Fruit fly (Drosophila melanogaster): ENCODE data around the gene CG2656.
A peak's percentile ranks its signal among the peaks of the same experiment; 100 is the strongest.

CG2656 gene

DNA sequence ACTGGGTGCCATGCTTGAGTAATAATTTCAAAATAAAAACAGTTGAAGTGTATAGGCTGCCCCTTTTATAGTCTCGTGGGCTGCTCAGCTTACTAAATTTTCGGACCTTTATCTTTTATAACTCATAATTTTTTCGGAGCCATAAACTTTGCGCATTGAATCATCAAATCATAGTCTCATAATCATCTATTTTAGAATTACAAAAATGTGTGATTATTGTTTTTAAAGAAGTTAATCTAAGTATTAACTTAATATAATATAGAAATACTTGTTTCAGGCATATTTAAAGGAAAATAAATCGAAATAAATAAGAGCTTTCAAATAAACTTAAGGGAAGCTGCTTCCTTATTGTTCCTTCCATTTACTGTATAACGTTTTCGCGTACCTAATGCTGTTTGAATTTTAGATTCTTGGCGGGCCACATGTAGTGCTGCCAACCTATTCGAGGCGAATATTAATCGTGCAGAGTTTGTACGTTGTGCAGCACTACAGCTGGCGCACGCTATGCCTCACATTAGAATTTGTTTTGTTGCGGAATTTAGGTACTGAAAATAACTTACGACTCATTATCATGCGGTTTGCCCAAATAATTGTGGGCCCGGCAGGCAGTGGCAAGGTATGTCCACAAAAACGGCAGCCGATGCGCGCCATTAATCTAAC lies at the start of gene CG2656, which contains the start of gene CG14610 (continued):
- TF ChIP-seq CG12299 (tag; optimal IDR thresholded peaks at IDR 0.05) (peak; percentile 38), CG7839 (tag; optimal IDR thresholded peaks at IDR 0.05) (peak; percentile 58), prd (optimal IDR thresholded peaks at IDR 0.05) (no peak), prd (GFP tag; IDR thresholded peaks at IDR 0.05) (peak; percentile 73), CG33557 (GFP tag; optimal IDR thresholded peaks at IDR 0.05) (peak; percentile 25), gsb (GFP tag; IDR thresholded peaks at IDR 0.05) (no peak), Eip74EF (GFP tag; optimal IDR thresholded peaks at IDR 0.05) (no peak), CG17829 (tag; optimal IDR thresholded peaks at IDR 0.05) (peak; percentile 73), HmgD (GFP tag; optimal IDR thresholded peaks at IDR 0.05) (peak; percentile 74), CG31224 (GFP tag; IDR thresholded peaks at IDR 0.05) (peak; percentile 24; the same call in 1 of the 2 replicates), CG31365 (tag; optimal IDR thresholded peaks at IDR 0.05) (peak; percentile 15), gce (GFP tag; IDR thresholded peaks at IDR 0.05) (no peak; the same call in 2 of the 3 replicates), CG11696 (GFP tag; IDR thresholded peaks at IDR 0.05) (no peak), sob (GFP tag; IDR thresholded peaks at IDR 0.05) (no peak), CG1792 (GFP tag; optimal IDR thresholded peaks at IDR 0.05) (peak; percentile 84), CG17359 (tag; optimal IDR thresholded peaks at IDR 0.05) (peak; percentile 66), Dbx (GFP tag; IDR thresholded peaks at IDR 0.05) (peak; percentile 67), scrt (GFP tag; optimal IDR thresholded peaks at IDR 0.05) (no peak), CG11085 (GFP tag; IDR thresholded peaks at IDR 0.05) (0 out of 2 replicates have a peak, but pooled peaks have one; percentile 38), caup (GFP tag; optimal IDR thresholded peaks at IDR 0.05; ENCODE audit: severe bottlenecking) (peak; percentile 78), aop (GFP tag; IDR thresholded peaks at IDR 0.05) (no peak), CG31388 (GFP tag; optimal IDR thresholded peaks at IDR 0.05) (peak; percentile 21), Spps (tag; optimal IDR thresholded peaks at IDR 0.05) (peak; percentile 14), CG13287 (GFP tag; IDR thresholded peaks at IDR 0.05; ENCODE audit: partially characterized antibody) (peak; percentile 76), gt (GFP tag; IDR thresholded peaks at IDR 0.05) (no peak; the same call in 1 of the 2 replicates), crol (GFP tag; IDR thresholded peaks at IDR 0.05) (no peak), sna (GFP tag; IDR thresholded peaks at IDR 0.05; ENCODE audit: partially characterized antibody) (peak; percentile 64), CG4424 (GFP tag; optimal IDR thresholded peaks at IDR 0.05) (peak; percentile 74), CG4820 (GFP tag; optimal IDR thresholded peaks at IDR 0.05) (peak; percentile 81), CG16815 (GFP tag; optimal IDR thresholded peaks at IDR 0.05) (peak; percentile 23), insv (GFP tag; optimal IDR thresholded peaks at IDR 0.05) (peak in 1 of 2 experiments; percentile 27), CG1233 (GFP tag; optimal IDR thresholded peaks at IDR 0.05) (peak; percentile 32), hth (optimal IDR thresholded peaks at IDR 0.05) (no peak), sima (GFP tag; optimal IDR thresholded peaks at IDR 0.05) (no peak), CG2116 (GFP tag; optimal IDR thresholded peaks at IDR 0.05) (peak; percentile 69), Xbp1 (GFP tag; optimal IDR thresholded peaks at IDR 0.05) (peak; percentile 93), trem (tag; optimal IDR thresholded peaks at IDR 0.05) (peak; percentile 100), ems (GFP tag; optimal IDR thresholded peaks at IDR 0.05) (peak; percentile 86), yki (optimal IDR thresholded peaks at IDR 0.05) (no peak), D19A (tag; optimal IDR thresholded peaks at IDR 0.05) (peak; percentile 26), ac (GFP tag; optimal IDR thresholded peaks at IDR 0.05) (no peak), mirr (GFP tag; optimal IDR thresholded peaks at IDR 0.05) (peak; percentile 53), CG6272 (GFP tag; IDR thresholded peaks at IDR 0.05) (no peak; the same call in 1 of the 2 replicates), CG14014 (GFP tag; IDR thresholded peaks at IDR 0.05) (peak; percentile 40; the same call in 1 of the 2 replicates), NFAT (GFP tag; IDR thresholded peaks at IDR 0.05) (peak; percentile 67), wor (GFP tag; IDR thresholded peaks at IDR 0.05) (no peak), exex (tag; optimal IDR thresholded peaks at IDR 0.05) (no peak), pzg (GFP tag; optimal IDR thresholded peaks at IDR 0.05) (peak; percentile 93), CG3281 (GFP tag; optimal IDR thresholded peaks at IDR 0.05) (peak; percentile 49), bbx (GFP tag; IDR thresholded peaks at IDR 0.05; ENCODE audit: partially characterized antibody) (peak; percentile 75)
